Fruit fly (Drosophila melanogaster) whole organism, wandering third instar larva: ENCODE results near the gene TotX.

Source experiments
- CrebA ChIP-seq: fragments of 200-800 bp; sonication (Bioruptor generic); optimal IDR thresholded peaks from 2 replicates; lab custom pipeline; 2016; ENCODE audit warnings: missing biosample characterization, mild to moderate bottlenecking, missing genetic modification characterization, borderline replicate concordance
- Hr78 ChIP-seq: fragments of >200 bp; optimal IDR thresholded peaks from 2 replicates; lab custom pipeline; 2017; ENCODE audit warnings: missing biosample characterization, missing genetic modification characterization
- Mio ChIP-seq: sonication (Bioruptor generic); optimal IDR thresholded peaks from 2 replicates; lab custom pipeline; 2016; ENCODE audit warnings: missing biosample characterization, missing genetic modification characterization
- Rel ChIP-seq, 2 experiments: fragments of 200-800 bp; sonication (Bioruptor generic) in 1 of 2; optimal IDR thresholded peaks; 2 replicates in 1 of 2; 3 replicates in 1 of 2; lab custom pipeline; 2016 to 2019; ENCODE audit warnings: mild to moderate bottlenecking in 2 of 2, missing biosample characterization in 2 of 2, missing genetic modification characterization in 2 of 2, moderate library complexity in 1 of 2
- ey ChIP-seq: fragments of 200-800 bp; sonication (Bioruptor generic); optimal IDR thresholded peaks from 2 replicates; lab custom pipeline; 2016; ENCODE audit warnings: missing biosample characterization, missing genetic modification characterization
- fru ChIP-seq: fragments of 200-800 bp; sonication (Bioruptor generic); optimal IDR thresholded peaks from 3 replicates; lab custom pipeline; 2016; ENCODE audit warnings: missing biosample characterization, mild to moderate bottlenecking, missing genetic modification characterization
- jim ChIP-seq: fragments of 175-275, 200-325 bp; sonication (Bioruptor generic); optimal IDR thresholded peaks from 2 replicates; lab custom pipeline; 2016; ENCODE audit warnings: missing biosample characterization, mild to moderate bottlenecking, missing genetic modification characterization
- psq ChIP-seq: fragments of 200-800 bp; sonication (Bioruptor generic); optimal IDR thresholded peaks from 3 replicates; lab custom pipeline; 2017; ENCODE audit warnings: missing biosample characterization, mild to moderate bottlenecking, missing genetic modification characterization, moderate library complexity
- rgr ChIP-seq: fragments of 200-800 bp; sonication (Bioruptor generic); optimal IDR thresholded peaks from 3 replicates; lab custom pipeline; 2016; ENCODE audit warnings: missing biosample characterization, mild to moderate bottlenecking, missing genetic modification characterization
- sage ChIP-seq: fragments of 200-800 bp; sonication (Bioruptor generic); optimal IDR thresholded peaks from 2 replicates; lab custom pipeline; 2016; ENCODE audit warnings: missing biosample characterization, mild to moderate bottlenecking, missing genetic modification characterization

- TF ChIP-seq psq (GFP tag; lab: Kevin White, UChicago): no peak
- TF ChIP-seq fru: no peak
- TF ChIP-seq CrebA (GFP tag; lab: Kevin White, UChicago): no peak
- TF ChIP-seq ey: no peak
- TF ChIP-seq Rel (GFP tag; optimal IDR thresholded peaks at IDR 0.05; lab: Kevin White, UChicago): no peak
- no peak for TF ChIP-seq Rel (tag; optimal IDR thresholded peaks at IDR 0.05; lab: Kevin White, UChicago)
- no peak for TF ChIP-seq Hr78 (GFP tag; lab: Kevin White, UChicago)
- no peak for TF ChIP-seq Mio (GFP tag; lab: Kevin White, UChicago)
- no peak for TF ChIP-seq sage (GFP tag; lab: Kevin White, UChicago)
- no peak for TF ChIP-seq jim
- no peak for TF ChIP-seq rgr
Observed at dm6 chr3R:20908641-20909040, 3.3 kb upstream of the TotX start.
